Worm (Caenorhabditis elegans): ENCODE data around the gene F37A4.2.

- TF ChIP-seq snpc-1.2 (GFP tag; IDR thresholded peaks at IDR 0.05) (no peak), unc-130 (GFP tag; optimal IDR thresholded peaks at IDR 0.05) (no peak), tag-97 (GFP tag; IDR thresholded peaks at IDR 0.05) (no peak), nhr-28 (tag; optimal IDR thresholded peaks at IDR 0.05) (no peak), zfp-2 (tag; optimal IDR thresholded peaks at IDR 0.05) (no peak), egl-27 (tag; optimal IDR thresholded peaks at IDR 0.05) (no peak), nhr-237 (tag; optimal IDR thresholded peaks at IDR 0.05) (no peak), mdl-1 (tag; optimal IDR thresholded peaks at IDR 0.05) (no peak), unc-62 (GFP tag; optimal IDR thresholded peaks at IDR 0.05 in 1 of 2) (no peak), unc-62 (tag; optimal IDR thresholded peaks at IDR 0.05) (no peak), ztf-11 (tag; optimal IDR thresholded peaks at IDR 0.05) (no peak), nhr-77 (tag; optimal IDR thresholded peaks at IDR 0.05) (no peak), lin-39 (tag; optimal IDR thresholded peaks at IDR 0.05) (no peak)
Measured at ce11 chrIII:6734420-6734819, 12.2 kb downstream of the F37A4.2 start, which contains the start of gene Y102E9.3.

All from whole organism, L4 larva.